Worm (Caenorhabditis elegans): ENCODE measurements around the gene taf-7.2.
A peak's percentile ranks its signal among the peaks of the same experiment; 100 is the strongest.

Gene taf-7.2

ce11 chrIII:12665500-12665907 lies 7.7 kb downstream of the taf-7.2 start:
- peak; percentile 25 for TF ChIP-seq nfya-1 (tag; optimal IDR thresholded peaks at IDR 0.05; ENCODE audit: insufficient read depth)
- peak; percentile 45 for TF ChIP-seq nhr-25 (tag; optimal IDR thresholded peaks at IDR 0.05)
- TF ChIP-seq pha-4 (tag; optimal IDR thresholded peaks at IDR 0.05), result peak; percentile 40
- peak; percentile 44 for TF ChIP-seq nhr-23 (tag; optimal IDR thresholded peaks at IDR 0.05)
- peak; percentile 23 for TF ChIP-seq lin-15B (tag; optimal IDR thresholded peaks at IDR 0.05)

ce11 chrIII:12662186-12662585 lies 11.0 kb downstream of the taf-7.2 start, which contains the start of gene tpst-1:
Gene tpst-1, minus strand, starts transcription at chrIII:12662286.
- no peak for TF ChIP-seq nhr-25 (tag; optimal IDR thresholded peaks at IDR 0.05)
- TF ChIP-seq nhr-76 (tag; optimal IDR thresholded peaks at IDR 0.05), result no peak
- no peak for TF ChIP-seq mml-1 (tag; optimal IDR thresholded peaks at IDR 0.05)
- no peak for TF ChIP-seq pqm-1 (tag; optimal IDR thresholded peaks at IDR 0.05)
- TF ChIP-seq nhr-77 (tag; optimal IDR thresholded peaks at IDR 0.05), result no peak
- TF ChIP-seq lsy-12 (tag; optimal IDR thresholded peaks at IDR 0.05), result no peak
- no peak for TF ChIP-seq fkh-2 (tag; optimal IDR thresholded peaks at IDR 0.05)
- TF ChIP-seq eor-1 (tag; optimal IDR thresholded peaks at IDR 0.05), result no peak
- no peak for TF ChIP-seq ZK546.5 (tag; optimal IDR thresholded peaks at IDR 0.05)
- TF ChIP-seq skn-1 (tag; optimal IDR thresholded peaks at IDR 0.05), result no peak
- TF ChIP-seq nfya-1 (tag; optimal IDR thresholded peaks at IDR 0.05; ENCODE audit: insufficient read depth), result no peak
- no peak for TF ChIP-seq pha-4 (tag; optimal IDR thresholded peaks at IDR 0.05)
- no peak for TF ChIP-seq nhr-12 (tag; optimal IDR thresholded peaks at IDR 0.05)
- no peak for TF ChIP-seq ceh-82 (tag; optimal IDR thresholded peaks at IDR 0.05)

ce11 chrIII:12658649-12659048 lies 14.6 kb downstream of the taf-7.2 start:
- TF ChIP-seq zag-1 (tag; optimal IDR thresholded peaks at IDR 0.05) (no peak), ztf-4 (tag; optimal IDR thresholded peaks at IDR 0.05) (no peak), lin-15B (tag; optimal IDR thresholded peaks at IDR 0.05) (no peak), R02D3.7 (tag; optimal IDR thresholded peaks at IDR 0.05) (no peak), egl-27 (tag; optimal IDR thresholded peaks at IDR 0.05) (no peak), nhr-12 (tag; optimal IDR thresholded peaks at IDR 0.05) (no peak), ztf-11 (tag; optimal IDR thresholded peaks at IDR 0.05) (no peak), nhr-25 (tag; optimal IDR thresholded peaks at IDR 0.05) (no peak), nhr-76 (tag; optimal IDR thresholded peaks at IDR 0.05) (no peak)

ce11 chrIII:12652609-12653008 lies 20.6 kb downstream of the taf-7.2 start:
- TF ChIP-seq daf-12 (tag; optimal IDR thresholded peaks at IDR 0.05) (no peak), nfya-1 (tag; optimal IDR thresholded peaks at IDR 0.05; ENCODE audit: insufficient read depth) (peak; percentile 87)

ce11 chrIII:12651946-12652345 lies 21.3 kb downstream of the taf-7.2 start:
- TF ChIP-seq nfya-1 (tag; optimal IDR thresholded peaks at IDR 0.05; ENCODE audit: insufficient read depth), result no peak
- TF ChIP-seq mdl-1 (tag; optimal IDR thresholded peaks at IDR 0.05), result no peak

- TF ChIP-seq nfya-1 (tag; optimal IDR thresholded peaks at IDR 0.05; ENCODE audit: insufficient read depth) (peak; percentile 71), nhr-43 (tag; optimal IDR thresholded peaks at IDR 0.05; ENCODE audit: poor library complexity, severe bottlenecking) (no peak), fos-1 (tag; optimal IDR thresholded peaks at IDR 0.05) (no peak), eor-1 (tag; optimal IDR thresholded peaks at IDR 0.05) (no peak), ZK546.5 (tag; optimal IDR thresholded peaks at IDR 0.05) (no peak), egl-5 (tag; optimal IDR thresholded peaks at IDR 0.05) (no peak), aly-2 (tag; optimal IDR thresholded peaks at IDR 0.05) (no peak)
These were observed 28.6 kb downstream of the taf-7.2 start for ce11 chrIII:12644669-12645068.

ce11 chrIII:12642511-12643168 lies 30.6 kb downstream of the taf-7.2 start:
- TF ChIP-seq lin-39 (tag; optimal IDR thresholded peaks at IDR 0.05), result no peak
- TF ChIP-seq aly-2 (tag; optimal IDR thresholded peaks at IDR 0.05), result no peak
- no peak for TF ChIP-seq ZK546.5 (tag; optimal IDR thresholded peaks at IDR 0.05)
- TF ChIP-seq nhr-25 (tag; optimal IDR thresholded peaks at IDR 0.05), result no peak
- no peak for TF ChIP-seq elt-3 (tag; optimal IDR thresholded peaks at IDR 0.05)
- no peak for TF ChIP-seq ceh-28 (tag; optimal IDR thresholded peaks at IDR 0.05)
- no peak for TF ChIP-seq mml-1 (tag; optimal IDR thresholded peaks at IDR 0.05)
- TF ChIP-seq nhr-23 (tag; optimal IDR thresholded peaks at IDR 0.05), result no peak
- no peak for TF ChIP-seq hmg-11 (tag; optimal IDR thresholded peaks at IDR 0.05)
- no peak for TF ChIP-seq unc-39 (tag; optimal IDR thresholded peaks at IDR 0.05)
- TF ChIP-seq pha-4 (tag; optimal IDR thresholded peaks at IDR 0.05), result no peak
- TF ChIP-seq zag-1 (tag; optimal IDR thresholded peaks at IDR 0.05), result no peak
- no peak for TF ChIP-seq snpc-4 (tag; optimal IDR thresholded peaks at IDR 0.05)
- TF ChIP-seq R02D3.7 (tag; optimal IDR thresholded peaks at IDR 0.05), result no peak
- no peak for TF ChIP-seq ceh-82 (tag; optimal IDR thresholded peaks at IDR 0.05)
- TF ChIP-seq elt-2 (tag; optimal IDR thresholded peaks at IDR 0.05), result no peak
- no peak for TF ChIP-seq ama-1 (optimal IDR thresholded peaks at IDR 0.05)
- TF ChIP-seq ztf-4 (tag; optimal IDR thresholded peaks at IDR 0.05), result no peak
- TF ChIP-seq fkh-2 (tag; optimal IDR thresholded peaks at IDR 0.05), result no peak
- TF ChIP-seq fos-1 (tag; optimal IDR thresholded peaks at IDR 0.05), result no peak
